Worm (Caenorhabditis elegans) whole organism, midembryonic: ENCODE data around the gene C25H3.15.

ENCODE experiments used
- flt-1 ChIP-seq: fragments of 200-800 bp; sonication (Bioruptor generic); IDR thresholded peaks from 2 replicates; pipeline ENCODE4 v1.3.6; 2022; ENCODE audit warnings: missing genetic modification characterization, missing compliant biosample characterization
- med-1 ChIP-seq: sonication (generic microtip); optimal IDR thresholded peaks from 2 replicates; lab custom pipeline; 2017; ENCODE audit warnings: missing genetic modification characterization, mild to moderate bottlenecking, missing compliant biosample characterization, antibody characterized with exemption, missing genetic modification reagents; ENCODE audit not compliant: insufficient read depth
- ztf-23 ChIP-seq: fragments of 200-800 bp; sonication (Bioruptor generic); IDR thresholded peaks from 2 replicates; pipeline ENCODE4 v1.3.6; 2022; ENCODE audit warnings: missing genetic modification reagents, missing genetic modification characterization, missing compliant biosample characterization
- ztf-29 ChIP-seq: fragments of 200-800 bp; sonication (Bioruptor generic); IDR thresholded peaks from 2 replicates; pipeline ENCODE4 v1.3.6; 2022; ENCODE audit warnings: missing genetic modification reagents, missing genetic modification characterization, missing compliant biosample characterization

DNA sequence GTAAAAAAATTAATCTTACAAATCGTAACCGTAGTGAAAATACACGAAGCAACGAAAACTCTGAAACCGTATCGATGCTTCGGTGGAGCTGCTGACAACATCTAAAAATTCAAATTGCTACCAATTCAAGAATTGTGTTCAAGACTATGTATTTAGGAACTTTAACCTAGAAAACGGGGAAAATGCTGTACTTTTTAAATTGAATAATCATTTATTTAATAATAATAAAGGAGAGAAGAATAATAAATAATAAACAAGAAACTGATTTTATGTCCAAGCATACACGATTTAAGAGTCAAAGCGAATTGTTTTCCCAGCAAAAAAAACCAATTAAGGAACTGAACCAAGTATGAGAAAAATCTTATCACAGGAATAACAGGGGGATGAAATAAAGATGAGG lies 4.5 kb downstream of the C25H3.15 start, which contains the start of gene C25H3.17:
- no peak for TF ChIP-seq med-1 (GFP tag; lab: Kevin White, UChicago)
- no peak for TF ChIP-seq ztf-29 (GFP tag; lab: Robert Waterston, UW)
- TF ChIP-seq flt-1 (GFP tag; lab: Robert Waterston, UW): no peak
- TF ChIP-seq ztf-23 (GFP tag; lab: Robert Waterston, UW): no peak
